Worm (Caenorhabditis elegans) whole organism, L2 larva: ENCODE measurements around the gene irld-65.

Experiments used
- aly-2 ChIP-seq: fragments of 150-350 bp; optimal IDR thresholded peaks from 2 replicates; lab custom pipeline; 2014; ENCODE audit warnings: missing biosample characterization, missing genetic modification characterization
- ceh-16 ChIP-seq: fragments of 150-350 bp; optimal IDR thresholded peaks from 2 replicates; lab custom pipeline; 2014; ENCODE audit warnings: missing biosample characterization, missing genetic modification characterization
- lsy-2 ChIP-seq, 2 experiments: fragments of 150-350 bp in 1 of 2; sonication (generic microtip) in 1 of 2; optimal IDR thresholded peaks; 2 replicates each; lab custom pipeline; 2014 to 2017; ENCODE audit warnings: missing biosample characterization in 2 of 2, missing genetic modification characterization in 2 of 2
- nhr-237 ChIP-seq: fragments of 150-350 bp; optimal IDR thresholded peaks from 2 replicates; lab custom pipeline; 2014; ENCODE audit warnings: missing biosample characterization, missing genetic modification characterization
- nhr-25 ChIP-seq: fragments of 150-350 bp; sonication (generic microtip); optimal IDR thresholded peaks from 3 replicates; lab custom pipeline; 2014; ENCODE audit warnings: missing biosample characterization, missing genetic modification characterization
- ztf-11 ChIP-seq: sonication (generic microtip); optimal IDR thresholded peaks from 2 replicates; lab custom pipeline; 2017; ENCODE audit warnings: missing biosample characterization, missing genetic modification characterization

DNA sequence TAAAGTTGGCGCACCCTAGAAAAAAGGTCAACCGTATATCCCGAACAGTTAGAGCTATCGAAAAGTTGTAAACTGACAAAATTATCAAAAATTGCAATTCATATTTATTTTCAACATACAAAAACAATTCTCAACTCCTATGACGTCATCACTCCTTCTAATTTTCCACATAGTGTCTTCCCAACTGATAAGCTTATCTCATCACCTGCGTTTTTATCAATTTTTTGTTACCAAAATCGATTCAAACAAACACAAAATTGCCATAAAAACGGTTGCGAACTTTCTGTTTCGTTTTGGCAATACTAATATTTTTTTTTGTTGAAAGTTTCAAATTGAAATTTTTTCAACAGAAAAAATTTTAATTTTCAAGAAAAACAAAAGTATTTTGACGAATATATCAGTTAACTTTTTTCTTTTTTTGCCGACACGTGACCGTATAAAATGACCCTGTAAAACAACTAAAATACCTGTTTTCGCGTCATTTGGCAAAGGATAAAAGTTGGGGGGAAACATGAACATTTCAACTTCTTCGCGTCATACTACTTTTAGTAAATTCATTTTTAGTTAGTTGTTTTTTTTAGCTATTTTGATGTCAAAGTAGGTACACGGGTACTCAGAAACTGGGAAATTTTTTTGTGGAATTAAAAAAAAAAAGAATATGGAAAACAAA is 37.9 kb upstream of the irld-65 start:
- TF ChIP-seq aly-2 (no peak), ztf-11 (tag; lab: Kevin White, UChicago) (no peak), nhr-237 (tag; lab: Kevin White, UChicago) (no peak), nhr-25 (tag; lab: Kevin White, UChicago) (peak; percentile 66), lsy-2 (tag; optimal IDR thresholded peaks at IDR 0.05; lab: Kevin White, UChicago) (peak in 1 of 2 experiments; percentile 24), ceh-16 (tag; lab: Kevin White, UChicago) (no peak)
